Fruit fly (Drosophila melanogaster) Kc167 (cell line): ENCODE measurements around the gene HDAC1.

ENCODE experiments used
- Myc ChIP-seq: fragments of >200 bp; optimal IDR thresholded peaks from 2 replicates; lab custom pipeline; 2017; ENCODE audit warnings: missing external identifiers
- h ChIP-seq: fragments of >200 bp; optimal IDR thresholded peaks from 3 replicates; lab custom pipeline; 2018; ENCODE audit warnings: missing external identifiers
- psq ChIP-seq: fragments of >200 bp; optimal IDR thresholded peaks from 2 replicates; lab custom pipeline; 2017; ENCODE audit warnings: missing external identifiers

DNA sequence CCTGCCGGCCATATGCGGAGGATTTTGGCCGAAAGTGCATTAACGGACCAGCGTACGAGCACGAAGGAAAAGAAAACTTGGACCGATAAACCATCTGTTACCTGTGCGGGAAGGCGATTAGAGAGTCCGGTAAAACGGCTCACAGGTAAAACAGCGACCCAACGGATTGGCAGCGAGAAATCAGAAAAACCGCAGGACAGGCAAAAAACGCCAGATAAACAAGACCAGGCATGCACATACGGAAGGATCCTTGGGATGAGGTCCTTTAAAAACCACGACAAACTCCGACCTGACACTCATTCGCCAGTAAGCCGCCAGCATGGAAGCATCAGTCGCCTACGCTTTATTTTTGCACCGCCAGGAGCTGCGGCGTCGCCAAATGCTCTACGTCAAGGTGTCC, 51.0 kb downstream of the HDAC1 start, which contains the start of gene CG34266:
- TF ChIP-seq h (lab: Kevin White, UChicago), result no peak
- no peak for TF ChIP-seq Myc (lab: Kevin White, UChicago)
- no peak for TF ChIP-seq psq
